Fruit fly (Drosophila melanogaster): ENCODE data around the gene Pkc98E.
A peak's percentile ranks its signal among the peaks of the same experiment; 100 is the strongest.

Pkc98E gene

dm6 chr3R:29040526-29041195 is 1.7 kb downstream of the Pkc98E start (continued):
- TF ChIP-seq Sry-δ (GFP tag; optimal IDR thresholded peaks at IDR 0.05) (no peak), cas (GFP tag; IDR thresholded peaks at IDR 0.05) (no peak), tna (GFP tag; IDR thresholded peaks at IDR 0.05; ENCODE audit: partially characterized antibody) (no peak), CG7786 (GFP tag; optimal IDR thresholded peaks at IDR 0.05) (no peak), CG16815 (GFP tag; optimal IDR thresholded peaks at IDR 0.05) (peak; percentile 22), CG15269 (tag; optimal IDR thresholded peaks at IDR 0.05) (no peak), wdn (GFP tag; IDR thresholded peaks at IDR 0.05) (no peak), bowl (GFP tag; IDR thresholded peaks at IDR 0.05) (no peak), GATAe (GFP tag; conservative IDR thresholded peaks at IDR 0.05) (no peak), bigmax (GFP tag; optimal IDR thresholded peaks at IDR 0.05) (no peak), slbo (GFP tag; IDR thresholded peaks at IDR 0.05) (peak; percentile 46), Asciz (GFP tag; optimal IDR thresholded peaks at IDR 0.05) (peak; percentile 65), Myb (GFP tag; optimal IDR thresholded peaks at IDR 0.05) (no peak), da (GFP tag; optimal IDR thresholded peaks at IDR 0.05) (no peak), row (GFP tag; IDR thresholded peaks at IDR 0.05) (peak; percentile 66), sd (tag; optimal IDR thresholded peaks at IDR 0.05) (no peak), Med (GFP tag) (peak; percentile 72), ftz-f1 (GFP tag; optimal IDR thresholded peaks at IDR 0.05) (peak; percentile 45), kay (GFP tag; optimal IDR thresholded peaks at IDR 0.05) (no peak), slp2 (GFP tag; optimal IDR thresholded peaks at IDR 0.05) (no peak), mirr (GFP tag; optimal IDR thresholded peaks at IDR 0.05) (no peak), nerfin-1 (tag; optimal IDR thresholded peaks at IDR 0.05) (peak; percentile 61), B-H2 (GFP tag; optimal IDR thresholded peaks at IDR 0.05) (no peak), CG1233 (GFP tag; optimal IDR thresholded peaks at IDR 0.05) (peak; percentile 51), Atf-2 (GFP tag; optimal IDR thresholded peaks at IDR 0.05) (no peak), Hr39 (optimal IDR thresholded peaks at IDR 0.05) (no peak), CG31224 (GFP tag; IDR thresholded peaks at IDR 0.05) (no peak; the same call in 1 of the 2 replicates), al (GFP tag; IDR thresholded peaks at IDR 0.05) (peak; percentile 47; the same call in 1 of the 2 replicates), Aef1 (GFP tag; IDR thresholded peaks at IDR 0.05) (peak; percentile 46; the same call in 1 of the 3 replicates), lab (GFP tag; optimal IDR thresholded peaks at IDR 0.05) (no peak), caup (GFP tag; optimal IDR thresholded peaks at IDR 0.05; ENCODE audit: severe bottlenecking) (peak; percentile 72), ase (GFP tag; IDR thresholded peaks at IDR 0.05) (no peak), Dip3 (GFP tag; optimal IDR thresholded peaks at IDR 0.05) (peak; percentile 7), mam (GFP tag; optimal IDR thresholded peaks at IDR 0.05) (peak; percentile 41), Optix (GFP tag; IDR thresholded peaks at IDR 0.05) (no peak), p53 (GFP tag; optimal IDR thresholded peaks at IDR 0.05) (no peak), Dll (GFP tag; IDR thresholded peaks at IDR 0.05; ENCODE audit: partially characterized antibody) (no peak), Opbp (GFP tag; IDR thresholded peaks at IDR 0.05; ENCODE audit: partially characterized antibody) (no peak), ttk (GFP tag; IDR thresholded peaks at IDR 0.05) (peak; percentile 47; the same call in 1 of the 2 replicates), aop (GFP tag; IDR thresholded peaks at IDR 0.05) (no peak), Ets65A (GFP tag) (peak; percentile 89), Taf1 (GFP tag; IDR thresholded peaks at IDR 0.05) (no peak), CG13894 (tag; optimal IDR thresholded peaks at IDR 0.05) (no peak), E2f2 (GFP tag; IDR thresholded peaks at IDR 0.05) (peak; percentile 26; the same call in 1 of the 2 replicates), Antp (GFP tag; optimal IDR thresholded peaks at IDR 0.05) (no peak), Hr78 (GFP tag; optimal IDR thresholded peaks at IDR 0.05) (peak in 1 of 2 experiments; percentile 41), Dad (GFP tag; optimal IDR thresholded peaks at IDR 0.05) (no peak), CG6854 (GFP tag; optimal IDR thresholded peaks at IDR 0.05) (peak; percentile 47), CG12769 (tag; optimal IDR thresholded peaks at IDR 0.05) (no peak), CG16779 (GFP tag; IDR thresholded peaks at IDR 0.05) (no peak), pho (GFP tag; optimal IDR thresholded peaks at IDR 0.05) (peak; percentile 23)
